Fruit fly (Drosophila melanogaster) whole organism, adult: ENCODE data around the gene CG13786.

ENCODE experiments used
- CG7101 ChIP-seq: fragments of 200-800 bp; sonication (Bioruptor generic); optimal IDR thresholded peaks from 2 replicates; lab custom pipeline; 2018; ENCODE audit warnings: missing biosample characterization, mild to moderate bottlenecking, missing genetic modification characterization, moderate library complexity
- bab1 ChIP-seq: fragments of 200-800 bp; sonication (Bioruptor generic); optimal IDR thresholded peaks from 3 replicates; lab custom pipeline; 2019; ENCODE audit warnings: missing biosample characterization, mild to moderate bottlenecking, missing genetic modification characterization, moderate library complexity
- cic ChIP-seq: fragments of 200-800 bp; sonication (Bioruptor generic); optimal IDR thresholded peaks from 2 replicates; lab custom pipeline; 2017; ENCODE audit warnings: missing biosample characterization, mild to moderate bottlenecking, missing genetic modification characterization, moderate library complexity

DNA sequence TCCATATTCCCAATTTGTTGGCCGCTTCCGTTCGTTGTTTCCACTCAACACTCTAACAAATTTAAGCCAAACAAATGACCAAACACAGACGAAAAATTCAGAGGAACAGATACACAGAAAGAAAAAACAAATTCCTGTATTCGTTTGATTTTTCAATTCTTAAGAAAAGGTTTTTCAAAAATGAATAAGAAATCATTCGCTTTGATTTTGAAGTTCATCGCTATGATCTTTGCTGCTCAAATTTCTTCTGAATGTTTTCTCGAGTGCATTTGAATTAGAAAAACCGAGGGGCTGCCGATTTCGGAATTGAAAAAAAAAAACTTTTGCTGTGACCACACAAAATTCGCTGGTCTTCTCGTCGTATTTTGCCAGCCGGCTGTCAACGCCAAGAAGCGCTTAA, 13.2 kb upstream of the CG13786 start:
- TF ChIP-seq bab1 (no peak), CG7101 (tag; lab: Kevin White, UChicago) (no peak), cic (no peak)
